Fruit fly (Drosophila melanogaster) whole organism, wandering third instar larva: ENCODE measurements around the gene CG13014.

Experiments used
- CG32264 ChIP-seq: fragments of 200-800 bp; sonication (Bioruptor generic); optimal IDR thresholded peaks from 2 replicates; lab custom pipeline; 2016; ENCODE audit warnings: missing biosample characterization, missing genetic modification characterization
- CG9705 ChIP-seq: fragments of 200-800 bp; sonication (Bioruptor generic); optimal IDR thresholded peaks from 2 replicates; lab custom pipeline; 2018; ENCODE audit warnings: missing biosample characterization, mild to moderate bottlenecking, missing genetic modification characterization
- CrebA ChIP-seq: fragments of 200-800 bp; sonication (Bioruptor generic); optimal IDR thresholded peaks from 2 replicates; lab custom pipeline; 2016; ENCODE audit warnings: missing biosample characterization, mild to moderate bottlenecking, missing genetic modification characterization, borderline replicate concordance
- Dfd ChIP-seq: fragments of >200 bp; optimal IDR thresholded peaks from 2 replicates; lab custom pipeline; 2017; ENCODE audit warnings: missing biosample characterization, missing genetic modification characterization
- Dif ChIP-seq: fragments of 200-275, 200-300 bp; sonication (Bioruptor generic); optimal IDR thresholded peaks from 2 replicates; lab custom pipeline; 2018; ENCODE audit warnings: missing biosample characterization, missing genetic modification characterization; ENCODE audit not compliant: partially characterized antibody
- HLH106 ChIP-seq: fragments of 200-800 bp; optimal IDR thresholded peaks from 3 replicates; lab custom pipeline; 2019; ENCODE audit warnings: missing biosample characterization, mild to moderate bottlenecking, missing genetic modification characterization, moderate library complexity
- Hnf4 ChIP-seq: fragments of 200-800 bp; sonication (Bioruptor generic); optimal IDR thresholded peaks from 2 replicates; lab custom pipeline; 2016; ENCODE audit warnings: missing biosample characterization, mild to moderate bottlenecking, missing genetic modification characterization
- Hr78 ChIP-seq: fragments of >200 bp; optimal IDR thresholded peaks from 2 replicates; lab custom pipeline; 2017; ENCODE audit warnings: missing biosample characterization, missing genetic modification characterization
- Hr83 ChIP-seq: fragments of 200-300 bp; sonication (Bioruptor generic); optimal IDR thresholded peaks from 2 replicates; lab custom pipeline; 2016; ENCODE audit warnings: missing biosample characterization, mild to moderate bottlenecking, missing genetic modification characterization, moderate library complexity; ENCODE audit not compliant: poor library complexity, severe bottlenecking
- Jra ChIP-seq: sonication (Bioruptor generic); optimal IDR thresholded peaks from 2 replicates; lab custom pipeline; 2016; ENCODE audit warnings: missing biosample characterization, missing genetic modification characterization
- Mio ChIP-seq: sonication (Bioruptor generic); optimal IDR thresholded peaks from 2 replicates; lab custom pipeline; 2016; ENCODE audit warnings: missing biosample characterization, missing genetic modification characterization
- Myc ChIP-seq: fragments of >200 bp; optimal IDR thresholded peaks from 2 replicates; lab custom pipeline; 2017
- N ChIP-seq: fragments of >200 bp; optimal IDR thresholded peaks from 2 replicates; lab custom pipeline; 2018; ENCODE audit warnings: missing biosample characterization, missing external identifiers, missing genetic modification characterization
- OdsH ChIP-seq: fragments of 200-800 bp; sonication (Bioruptor generic); optimal IDR thresholded peaks from 2 replicates; lab custom pipeline; 2016; ENCODE audit warnings: missing biosample characterization, mild to moderate bottlenecking, missing genetic modification characterization
- Rel ChIP-seq, 2 experiments: fragments of 200-800 bp; sonication (Bioruptor generic) in 1 of 2; optimal IDR thresholded peaks; 2 replicates in 1 of 2; 3 replicates in 1 of 2; lab custom pipeline; 2016 to 2019; ENCODE audit warnings: mild to moderate bottlenecking in 2 of 2, missing biosample characterization in 2 of 2, missing genetic modification characterization in 2 of 2, moderate library complexity in 1 of 2
- Sp1 ChIP-seq: fragments of 200-800 bp; sonication (Bioruptor generic); optimal IDR thresholded peaks from 3 replicates; lab custom pipeline; 2019; ENCODE audit warnings: missing biosample characterization, mild to moderate bottlenecking, missing genetic modification characterization, moderate library complexity
- Vsx2 ChIP-seq: fragments of 200-300, 225-300 bp; sonication (Bioruptor generic); optimal IDR thresholded peaks from 2 replicates; lab custom pipeline; 2018; ENCODE audit warnings: missing biosample characterization, missing genetic modification characterization; ENCODE audit not compliant: partially characterized antibody
- br ChIP-seq: fragments of 200-800 bp; sonication (Bioruptor generic); optimal IDR thresholded peaks from 2 replicates; lab custom pipeline; 2016; ENCODE audit warnings: missing biosample characterization, missing genetic modification characterization
- brk ChIP-seq: fragments of 200-800 bp; sonication (Bioruptor generic); optimal IDR thresholded peaks from 2 replicates; lab custom pipeline; 2016; ENCODE audit warnings: missing biosample characterization, mild to moderate bottlenecking, missing genetic modification characterization
- dl ChIP-seq, 2 experiments: fragments of 175-275, 200-275 bp in 1 of 2; fragments of 200-275 bp in 1 of 2; sonication (Bioruptor generic); optimal IDR thresholded peaks; lab custom pipeline; 2018; ENCODE audit warnings: mild to moderate bottlenecking in 2 of 2, missing biosample characterization in 2 of 2, missing genetic modification characterization in 2 of 2, moderate library complexity in 2 of 2; ENCODE audit not compliant: partially characterized antibody in 2 of 2, insufficient read depth in 1 of 2
- dmrt93B ChIP-seq: fragments of 200-800 bp; sonication (Bioruptor generic); optimal IDR thresholded peaks from 2 replicates; lab custom pipeline; 2018; ENCODE audit warnings: missing biosample characterization, mild to moderate bottlenecking, missing genetic modification characterization
- dsf ChIP-seq: sonication (Bioruptor generic); optimal IDR thresholded peaks from 2 replicates; lab custom pipeline; 2016; ENCODE audit warnings: missing biosample characterization, missing genetic modification characterization, borderline replicate concordance
- ey ChIP-seq: fragments of 200-800 bp; sonication (Bioruptor generic); optimal IDR thresholded peaks from 2 replicates; lab custom pipeline; 2016; ENCODE audit warnings: missing biosample characterization, missing genetic modification characterization
- foxo ChIP-seq, 2 experiments: fragments of 200-800 bp; sonication (Bioruptor generic); optimal IDR thresholded peaks; 2 replicates in 1 of 2; 3 replicates in 1 of 2; lab custom pipeline; 2016 to 2017; ENCODE audit warnings: missing biosample characterization in 2 of 2, missing genetic modification characterization in 2 of 2
- fru ChIP-seq: fragments of 200-800 bp; sonication (Bioruptor generic); optimal IDR thresholded peaks from 3 replicates; lab custom pipeline; 2016; ENCODE audit warnings: missing biosample characterization, mild to moderate bottlenecking, missing genetic modification characterization
- h ChIP-seq: fragments of 200-800 bp; sonication (Bioruptor generic); optimal IDR thresholded peaks from 3 replicates; lab custom pipeline; 2016; ENCODE audit warnings: missing biosample characterization, mild to moderate bottlenecking, missing genetic modification characterization
- jim ChIP-seq: fragments of 175-275, 200-325 bp; sonication (Bioruptor generic); optimal IDR thresholded peaks from 2 replicates; lab custom pipeline; 2016; ENCODE audit warnings: missing biosample characterization, mild to moderate bottlenecking, missing genetic modification characterization
- lola ChIP-seq: fragments of >200 bp; optimal IDR thresholded peaks from 2 replicates; lab custom pipeline; 2017; ENCODE audit warnings: missing biosample characterization, missing genetic modification characterization
- pan ChIP-seq: fragments of >200 bp; optimal IDR thresholded peaks from 2 replicates; lab custom pipeline; 2017
- psq ChIP-seq: fragments of 200-800 bp; sonication (Bioruptor generic); optimal IDR thresholded peaks from 3 replicates; lab custom pipeline; 2017; ENCODE audit warnings: missing biosample characterization, mild to moderate bottlenecking, missing genetic modification characterization, moderate library complexity
- rgr ChIP-seq: fragments of 200-800 bp; sonication (Bioruptor generic); optimal IDR thresholded peaks from 3 replicates; lab custom pipeline; 2016; ENCODE audit warnings: missing biosample characterization, mild to moderate bottlenecking, missing genetic modification characterization
- sage ChIP-seq: fragments of 200-800 bp; sonication (Bioruptor generic); optimal IDR thresholded peaks from 2 replicates; lab custom pipeline; 2016; ENCODE audit warnings: missing biosample characterization, mild to moderate bottlenecking, missing genetic modification characterization
- sv ChIP-seq: fragments of 200-800 bp; sonication (Bioruptor generic); optimal IDR thresholded peaks from 3 replicates; lab custom pipeline; 2016; ENCODE audit warnings: missing biosample characterization, missing genetic modification characterization
- usp ChIP-seq: fragments of >200 bp; optimal IDR thresholded peaks from 2 replicates; lab custom pipeline; 2017; ENCODE audit warnings: missing biosample characterization, missing genetic modification characterization
- woc ChIP-seq: sonication (Bioruptor generic); optimal IDR thresholded peaks from 2 replicates; lab custom pipeline; 2016; ENCODE audit warnings: missing biosample characterization, mild to moderate bottlenecking, missing genetic modification characterization

CG13014 gene

dm6 chrX:16559514-16560510, 27.9 kb upstream of the CG13014 start, which contains the start of gene Pp2B-14D:
Pp2B-14D (minus strand) TSS chrX:16560016.
- no peak for TF ChIP-seq h (GFP tag; lab: Kevin White, UChicago)
- TF ChIP-seq Myc (lab: Kevin White, UChicago) = peak; percentile 43
- TF ChIP-seq sv (GFP tag; lab: Kevin White, UChicago) = no peak
- TF ChIP-seq Dif (GFP tag; lab: Kevin White, UChicago) = peak; percentile 86
- no peak for TF ChIP-seq br (GFP tag; lab: Kevin White, UChicago)
- no peak for TF ChIP-seq CrebA
- no peak for TF ChIP-seq ey
- no peak for TF ChIP-seq jim
- no peak for TF ChIP-seq CG32264 (GFP tag; lab: Kevin White, UChicago)
- TF ChIP-seq Sp1 = peak; percentile 43
- no peak for TF ChIP-seq Rel (GFP tag; optimal IDR thresholded peaks at IDR 0.05; lab: Kevin White, UChicago)
- TF ChIP-seq Rel (tag; optimal IDR thresholded peaks at IDR 0.05; lab: Kevin White, UChicago) = peak; percentile 97
- TF ChIP-seq rgr (GFP tag; lab: Kevin White, UChicago) = no peak
- TF ChIP-seq fru (GFP tag; lab: Kevin White, UChicago) = no peak
- peak; percentile 9 for TF ChIP-seq Hr78 (GFP tag; lab: Kevin White, UChicago)
- no peak for TF ChIP-seq dsf (GFP tag; lab: Kevin White, UChicago)
- no peak for TF ChIP-seq CG9705
- peak; percentile 1 for TF ChIP-seq HLH106 (tag; lab: Kevin White, UChicago)
- no peak for TF ChIP-seq usp
- TF ChIP-seq N (GFP tag; lab: Kevin White, UChicago) = peak; percentile 77
- TF ChIP-seq Dfd = peak; percentile 72
- no peak for TF ChIP-seq lola (GFP tag; lab: Kevin White, UChicago)
- peak in 1 of 2 experiments; percentile 79 for TF ChIP-seq dl (GFP tag; optimal IDR thresholded peaks at IDR 0.05; lab: Kevin White, UChicago; ENCODE audit: insufficient read depth in 1 of 2, partially characterized antibody in 2 of 2)
- TF ChIP-seq Hnf4 = no peak
- no peak for TF ChIP-seq sage (GFP tag; lab: Kevin White, UChicago)
- TF ChIP-seq foxo (GFP tag; optimal IDR thresholded peaks at IDR 0.05; lab: Kevin White, UChicago) = no peak
- no peak for TF ChIP-seq brk (GFP tag; lab: Kevin White, UChicago)
- no peak for TF ChIP-seq OdsH (GFP tag; lab: Kevin White, UChicago)
- no peak for TF ChIP-seq psq (GFP tag; lab: Kevin White, UChicago)
- no peak for TF ChIP-seq Mio (GFP tag; lab: Kevin White, UChicago)
- no peak for TF ChIP-seq pan
- no peak for TF ChIP-seq dmrt93B (GFP tag; lab: Kevin White, UChicago)
- TF ChIP-seq woc = no peak
- TF ChIP-seq Hr83 = peak; percentile 15

DNA sequence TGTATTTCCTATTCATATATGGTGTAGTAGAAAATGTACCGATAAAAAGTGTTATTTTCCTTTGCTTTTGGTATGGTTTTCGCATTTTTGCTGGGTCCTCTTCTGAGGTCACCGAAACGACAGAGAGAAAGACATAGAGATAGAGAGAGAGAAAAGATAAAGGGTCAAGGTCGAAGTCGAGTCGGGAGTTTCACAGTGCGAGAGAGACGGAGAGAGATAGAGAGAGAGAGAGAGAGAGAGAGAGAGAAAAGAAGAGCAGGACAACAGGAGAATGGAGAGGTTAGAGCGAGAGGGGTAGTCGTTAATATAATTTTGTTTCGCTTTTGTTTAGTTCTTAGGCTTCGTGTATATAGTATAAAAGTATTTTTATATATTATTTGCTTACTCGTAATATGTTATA, 25.4 kb upstream of the CG13014 start:
- TF ChIP-seq Vsx2 = no peak
- no peak for TF ChIP-seq OdsH (GFP tag; lab: Kevin White, UChicago)
- TF ChIP-seq Hr78 (GFP tag; lab: Kevin White, UChicago) = no peak
- TF ChIP-seq Jra (GFP tag; lab: Kevin White, UChicago) = no peak

DNA sequence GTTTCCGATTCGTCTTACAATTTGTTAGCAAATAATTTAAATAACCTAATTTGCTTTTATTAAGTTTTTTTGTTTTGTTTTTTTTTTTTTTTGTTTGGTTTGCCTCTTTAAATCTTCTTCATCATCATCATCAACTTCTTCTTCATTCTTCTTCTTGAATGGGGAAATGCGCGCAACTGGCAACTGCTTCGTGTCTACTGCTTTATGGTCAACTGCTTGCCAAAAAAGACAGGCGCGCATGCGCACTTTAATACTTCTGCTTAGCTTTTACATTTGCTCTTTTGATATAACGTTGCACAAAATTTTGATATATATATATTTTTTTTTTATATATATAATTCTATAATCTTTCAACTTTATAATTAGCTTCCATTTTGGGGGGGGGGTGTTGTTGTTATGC, 22.3 kb upstream of the CG13014 start:
- TF ChIP-seq ey = no peak
- TF ChIP-seq Vsx2 = no peak
- TF ChIP-seq usp = no peak
- no peak for TF ChIP-seq psq (GFP tag; lab: Kevin White, UChicago)
- no peak for TF ChIP-seq dmrt93B (GFP tag; lab: Kevin White, UChicago)
- TF ChIP-seq jim = no peak
- no peak for TF ChIP-seq CG32264 (GFP tag; lab: Kevin White, UChicago)
- TF ChIP-seq Mio (GFP tag; lab: Kevin White, UChicago) = no peak
- no peak for TF ChIP-seq br (GFP tag; lab: Kevin White, UChicago)
- TF ChIP-seq pan = no peak
- no peak for TF ChIP-seq lola (GFP tag; lab: Kevin White, UChicago)
- no peak for TF ChIP-seq rgr (GFP tag; lab: Kevin White, UChicago)
